Worm (Caenorhabditis elegans): ENCODE results near the gene glb-34.

Gene glb-34

DNA sequence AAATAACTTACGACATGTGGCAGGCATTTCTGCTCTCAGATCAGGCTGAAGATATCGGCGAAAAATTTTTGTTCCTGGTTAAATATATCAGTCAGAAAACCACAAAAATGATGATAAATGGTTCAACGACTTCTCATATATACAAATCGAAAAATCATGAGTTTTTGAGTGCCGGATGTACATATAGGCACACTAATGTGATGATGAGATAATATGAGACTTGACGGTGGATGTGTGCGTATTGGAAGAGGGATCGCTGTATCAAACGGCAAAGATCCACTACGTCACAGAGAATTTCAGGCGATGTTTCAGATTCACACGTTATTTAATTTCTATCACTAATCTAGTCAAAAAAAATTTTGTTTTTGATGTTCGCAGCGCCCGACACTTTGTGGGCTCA lies at the start of gene glb-34:
Gene glb-34 (minus strand): TSS at position 101 of the 400 bp plus-strand sequence.
- TF ChIP-seq flt-1 (GFP tag; IDR thresholded peaks at IDR 0.05), result no peak
- TF ChIP-seq cog-1 (tag; optimal IDR thresholded peaks at IDR 0.05), result no peak
- no peak for TF ChIP-seq med-1 (GFP tag; optimal IDR thresholded peaks at IDR 0.05; ENCODE audit: insufficient read depth)
- no peak for TF ChIP-seq tab-1 (GFP tag; IDR thresholded peaks at IDR 0.05)
- TF ChIP-seq T22C8.4 (GFP tag; IDR thresholded peaks at IDR 0.05), result no peak
- no peak for TF ChIP-seq ref-1 (GFP tag; conservative IDR thresholded peaks at IDR 0.05)
- no peak for TF ChIP-seq ztf-29 (GFP tag; IDR thresholded peaks at IDR 0.05)

DNA sequence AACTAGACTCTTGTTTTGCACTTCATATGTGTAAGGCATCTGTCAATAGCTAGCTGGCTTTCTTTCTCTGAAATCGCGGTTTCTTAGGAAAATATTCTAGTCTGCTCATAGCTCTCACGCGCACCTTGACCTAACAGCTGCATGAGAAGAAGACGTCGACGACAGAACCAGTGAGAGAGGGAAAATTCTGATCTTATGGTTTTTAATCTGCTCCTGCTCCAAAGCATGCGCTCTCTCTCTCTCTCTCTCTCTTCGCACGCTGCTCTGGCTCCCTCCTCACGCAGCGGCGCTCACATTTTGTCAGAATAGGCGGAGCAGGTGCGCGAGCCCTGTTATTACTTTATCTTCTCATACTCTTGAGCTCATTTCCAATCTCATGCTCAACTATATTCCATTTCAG lies 49.6 kb upstream of the glb-34 start:
- TF ChIP-seq flt-1 (GFP tag; IDR thresholded peaks at IDR 0.05), result 0 out of 2 replicates have a peak, but pooled peaks have one; percentile 27
- no peak for TF ChIP-seq ref-1 (GFP tag; conservative IDR thresholded peaks at IDR 0.05)

DNA sequence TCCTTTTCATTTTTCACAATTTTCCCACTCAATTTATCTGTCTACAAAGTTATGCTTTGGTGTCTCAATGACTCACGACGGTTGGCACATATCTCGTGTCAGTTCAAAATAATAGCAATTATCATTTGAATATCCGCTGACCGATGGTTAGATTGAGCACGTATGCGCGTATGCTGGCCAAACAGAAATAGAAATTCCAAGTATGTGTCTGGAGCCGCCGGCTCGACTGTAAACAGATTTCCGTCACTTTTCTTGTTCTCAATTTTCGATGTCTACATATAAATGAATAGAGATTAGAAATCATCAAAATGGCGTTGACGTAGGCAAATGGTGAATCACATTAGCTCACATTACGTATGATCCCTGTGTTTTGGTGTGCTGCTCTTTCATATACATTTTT lies 48.6 kb upstream of the glb-34 start:
- TF ChIP-seq med-1 (GFP tag; optimal IDR thresholded peaks at IDR 0.05; ENCODE audit: insufficient read depth) (no peak), ref-1 (GFP tag; conservative IDR thresholded peaks at IDR 0.05) (no peak), ztf-23 (GFP tag; IDR thresholded peaks at IDR 0.05) (no peak), ztf-29 (GFP tag; IDR thresholded peaks at IDR 0.05) (no peak), flt-1 (GFP tag; IDR thresholded peaks at IDR 0.05) (no peak), tab-1 (GFP tag; IDR thresholded peaks at IDR 0.05) (no peak), cog-1 (tag; optimal IDR thresholded peaks at IDR 0.05) (no peak), klf-2 (GFP tag; conservative IDR thresholded peaks at IDR 0.05) (no peak), T22C8.4 (GFP tag; IDR thresholded peaks at IDR 0.05) (no peak)

DNA sequence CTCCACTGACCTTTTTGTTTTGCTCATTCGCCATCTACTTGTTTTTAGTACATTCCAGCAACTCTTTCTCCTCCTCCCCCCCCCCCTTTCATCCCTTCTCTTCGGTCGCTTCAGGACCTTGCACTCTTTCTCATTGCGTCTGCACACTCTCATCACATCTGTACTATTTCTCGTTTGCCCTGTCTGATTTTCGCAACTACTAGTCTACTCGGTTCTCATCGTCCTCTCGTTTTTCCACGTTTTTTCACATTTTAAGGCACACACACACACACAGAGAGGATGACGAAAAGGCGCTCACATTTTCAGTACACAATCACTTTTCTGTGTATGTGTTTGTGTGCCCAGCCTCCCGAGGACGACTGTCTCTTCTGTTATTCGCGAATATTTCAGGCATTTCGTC lies 48.0 kb upstream of the glb-34 start:
- TF ChIP-seq tab-1 (GFP tag; IDR thresholded peaks at IDR 0.05), result no peak
- TF ChIP-seq ztf-29 (GFP tag; IDR thresholded peaks at IDR 0.05), result no peak
- TF ChIP-seq klf-2 (GFP tag; conservative IDR thresholded peaks at IDR 0.05), result no peak
- TF ChIP-seq med-1 (GFP tag; optimal IDR thresholded peaks at IDR 0.05; ENCODE audit: insufficient read depth), result no peak
- no peak for TF ChIP-seq ztf-23 (GFP tag; IDR thresholded peaks at IDR 0.05)
- TF ChIP-seq ref-1 (GFP tag; conservative IDR thresholded peaks at IDR 0.05), result no peak
- TF ChIP-seq flt-1 (GFP tag; IDR thresholded peaks at IDR 0.05), result no peak
- TF ChIP-seq T22C8.4 (GFP tag; IDR thresholded peaks at IDR 0.05), result no peak
- TF ChIP-seq cog-1 (tag; optimal IDR thresholded peaks at IDR 0.05), result no peak

DNA sequence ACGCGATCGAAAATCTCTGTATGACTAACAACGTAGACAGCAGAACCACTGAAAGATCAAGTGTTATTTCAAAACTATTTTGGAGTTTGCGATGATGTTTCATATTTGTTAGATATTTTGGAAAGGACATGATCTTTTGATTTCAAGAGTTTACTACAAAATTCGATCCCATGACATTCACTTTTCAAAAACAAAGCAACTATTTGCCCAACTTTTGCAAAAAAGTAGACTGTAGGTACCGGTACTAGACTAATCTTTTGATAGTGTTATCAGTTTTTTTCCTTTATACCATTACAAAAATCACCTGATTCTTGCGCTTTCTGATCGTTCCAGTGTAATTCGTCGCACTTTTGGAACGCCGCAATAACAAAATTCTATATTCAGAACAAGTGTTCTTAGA lies 47.5 kb upstream of the glb-34 start:
- no peak for TF ChIP-seq med-1 (GFP tag; optimal IDR thresholded peaks at IDR 0.05; ENCODE audit: insufficient read depth)
- no peak for TF ChIP-seq flt-1 (GFP tag; IDR thresholded peaks at IDR 0.05)
- TF ChIP-seq ztf-23 (GFP tag; IDR thresholded peaks at IDR 0.05), result no peak
- TF ChIP-seq cog-1 (tag; optimal IDR thresholded peaks at IDR 0.05), result no peak
- TF ChIP-seq ztf-29 (GFP tag; IDR thresholded peaks at IDR 0.05), result no peak
- TF ChIP-seq klf-2 (GFP tag; conservative IDR thresholded peaks at IDR 0.05), result no peak
- no peak for TF ChIP-seq T22C8.4 (GFP tag; IDR thresholded peaks at IDR 0.05)
- no peak for TF ChIP-seq tab-1 (GFP tag; IDR thresholded peaks at IDR 0.05)
- TF ChIP-seq ref-1 (GFP tag; conservative IDR thresholded peaks at IDR 0.05), result no peak

DNA sequence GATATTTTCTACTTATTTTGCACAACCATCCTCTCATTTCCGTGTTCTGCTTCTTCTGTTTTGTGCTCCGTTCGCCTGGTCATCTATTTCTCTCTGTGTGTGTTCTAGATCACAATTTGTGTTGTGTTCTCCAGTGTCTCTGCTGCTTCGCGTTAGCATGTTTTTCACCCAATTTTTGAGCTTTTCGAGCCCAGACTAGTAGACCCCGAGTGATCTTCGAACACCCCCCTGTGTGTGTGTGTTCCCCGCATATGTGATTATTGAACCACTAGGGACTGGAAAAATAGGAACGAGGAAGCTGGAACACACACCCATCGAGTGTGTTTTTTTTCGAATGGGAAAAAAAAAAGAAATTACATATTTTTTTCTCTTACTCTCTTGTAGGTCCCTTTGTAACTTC lies 46.0 kb upstream of the glb-34 start:
- TF ChIP-seq ztf-23 (GFP tag; IDR thresholded peaks at IDR 0.05) (no peak), cog-1 (tag; optimal IDR thresholded peaks at IDR 0.05) (no peak), ztf-29 (GFP tag; IDR thresholded peaks at IDR 0.05) (no peak), flt-1 (GFP tag; IDR thresholded peaks at IDR 0.05) (no peak), klf-2 (GFP tag; conservative IDR thresholded peaks at IDR 0.05) (no peak), tab-1 (GFP tag; IDR thresholded peaks at IDR 0.05) (no peak), ref-1 (GFP tag; conservative IDR thresholded peaks at IDR 0.05) (no peak), T22C8.4 (GFP tag; IDR thresholded peaks at IDR 0.05) (no peak), med-1 (GFP tag; optimal IDR thresholded peaks at IDR 0.05; ENCODE audit: insufficient read depth) (no peak)

DNA sequence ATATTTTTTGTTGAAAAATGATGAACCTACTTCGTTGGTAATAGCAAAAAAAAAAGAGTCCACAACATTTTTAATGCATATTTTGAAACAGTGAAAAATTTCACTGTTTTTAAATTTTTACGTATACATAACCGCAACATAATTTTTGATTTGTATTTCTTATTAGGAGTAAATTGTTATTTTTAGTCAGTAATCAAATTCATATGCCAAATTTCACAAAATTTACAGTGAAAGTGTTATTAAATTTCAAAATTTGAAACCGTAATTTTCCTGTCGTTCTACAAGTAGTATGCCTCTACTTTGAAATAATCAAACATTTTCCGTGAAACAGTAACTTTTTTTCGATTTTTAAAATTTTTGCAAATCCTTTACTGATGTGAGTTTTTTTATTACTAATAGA lies 45.5 kb upstream of the glb-34 start:
- TF ChIP-seq klf-2 (GFP tag; conservative IDR thresholded peaks at IDR 0.05) (no peak), tab-1 (GFP tag; IDR thresholded peaks at IDR 0.05) (no peak), cog-1 (tag; optimal IDR thresholded peaks at IDR 0.05) (no peak), T22C8.4 (GFP tag; IDR thresholded peaks at IDR 0.05) (no peak), ztf-23 (GFP tag; IDR thresholded peaks at IDR 0.05) (no peak), ref-1 (GFP tag; conservative IDR thresholded peaks at IDR 0.05) (no peak), med-1 (GFP tag; optimal IDR thresholded peaks at IDR 0.05; ENCODE audit: insufficient read depth) (no peak), flt-1 (GFP tag; IDR thresholded peaks at IDR 0.05) (no peak)

DNA sequence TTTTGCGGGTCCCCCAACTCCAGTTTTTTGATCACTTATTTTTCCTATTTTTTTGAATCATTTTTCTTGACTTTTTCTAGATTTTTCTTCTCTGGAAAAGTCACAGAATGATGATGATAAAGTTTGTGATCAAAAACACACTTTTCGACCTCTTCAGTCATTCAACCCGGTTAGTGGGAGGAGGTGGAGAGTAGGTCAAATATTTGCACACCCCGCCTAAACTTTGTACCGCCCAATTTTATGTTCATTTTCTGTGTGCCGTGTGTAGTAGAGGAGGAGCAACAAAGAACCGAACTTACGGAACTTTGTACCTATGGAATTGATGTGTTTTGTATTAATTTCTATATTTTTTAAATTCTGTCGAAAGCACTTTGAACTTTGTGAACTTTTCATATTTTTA lies 45.0 kb upstream of the glb-34 start:
- TF ChIP-seq med-1 (GFP tag; optimal IDR thresholded peaks at IDR 0.05; ENCODE audit: insufficient read depth) (no peak), ztf-29 (GFP tag; IDR thresholded peaks at IDR 0.05) (no peak), ztf-23 (GFP tag; IDR thresholded peaks at IDR 0.05) (no peak), klf-2 (GFP tag; conservative IDR thresholded peaks at IDR 0.05) (no peak), tab-1 (GFP tag; IDR thresholded peaks at IDR 0.05) (no peak), flt-1 (GFP tag; IDR thresholded peaks at IDR 0.05) (no peak), ref-1 (GFP tag; conservative IDR thresholded peaks at IDR 0.05) (no peak), cog-1 (tag; optimal IDR thresholded peaks at IDR 0.05) (no peak), T22C8.4 (GFP tag; IDR thresholded peaks at IDR 0.05) (no peak)

DNA sequence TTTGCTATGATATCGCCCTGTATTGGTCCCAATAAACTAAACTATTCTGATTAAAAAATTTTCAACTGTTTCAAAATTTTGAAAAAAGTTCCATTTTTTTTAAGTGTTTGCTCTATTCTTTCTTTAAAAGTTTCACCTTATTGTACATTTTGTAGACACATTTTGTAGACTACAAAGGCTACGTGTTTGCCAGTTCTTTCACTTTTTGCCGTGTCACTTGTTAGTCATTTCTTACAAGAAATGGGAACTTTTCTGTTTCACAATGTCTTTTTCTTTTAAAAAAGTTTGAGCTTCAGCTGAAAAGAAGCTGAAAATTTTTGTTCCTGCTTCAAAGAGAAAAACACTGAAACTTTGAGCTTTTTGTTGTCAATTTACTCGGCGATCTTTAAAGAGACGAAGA lies 44.6 kb upstream of the glb-34 start:
- TF ChIP-seq flt-1 (GFP tag; IDR thresholded peaks at IDR 0.05) (no peak), med-1 (GFP tag; optimal IDR thresholded peaks at IDR 0.05; ENCODE audit: insufficient read depth) (no peak), ztf-29 (GFP tag; IDR thresholded peaks at IDR 0.05) (no peak), klf-2 (GFP tag; conservative IDR thresholded peaks at IDR 0.05) (no peak), ztf-23 (GFP tag; IDR thresholded peaks at IDR 0.05) (no peak), cog-1 (tag; optimal IDR thresholded peaks at IDR 0.05) (no peak), tab-1 (GFP tag; IDR thresholded peaks at IDR 0.05) (no peak), T22C8.4 (GFP tag; IDR thresholded peaks at IDR 0.05) (no peak), ref-1 (GFP tag; conservative IDR thresholded peaks at IDR 0.05) (no peak)

DNA sequence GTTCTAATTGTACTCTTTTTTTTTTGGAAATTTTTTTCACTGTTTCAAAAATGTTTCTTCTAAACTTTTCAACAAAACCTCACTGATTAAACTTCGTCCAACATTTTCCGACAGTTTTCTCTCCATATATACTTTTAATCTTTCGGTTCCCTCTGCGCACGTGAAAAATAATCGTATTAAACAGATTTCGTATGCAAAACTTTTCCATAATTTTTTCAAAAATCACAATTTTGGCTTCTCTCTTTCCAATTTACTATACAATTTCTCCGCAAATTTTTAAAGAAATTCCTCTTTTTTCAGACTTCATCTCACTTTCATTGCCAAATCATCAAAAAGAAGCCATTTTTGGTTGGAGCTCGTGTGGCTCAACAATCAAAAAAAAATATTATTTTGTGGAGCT lies 43.8 kb upstream of the glb-34 start, which contains the start of gene dmd-6:
Gene dmd-6 (plus strand): TSS at position 301 of the 400 bp plus-strand sequence.
- TF ChIP-seq ref-1 (GFP tag; conservative IDR thresholded peaks at IDR 0.05) (no peak), flt-1 (GFP tag; IDR thresholded peaks at IDR 0.05) (no peak), tab-1 (GFP tag; IDR thresholded peaks at IDR 0.05) (no peak), T22C8.4 (GFP tag; IDR thresholded peaks at IDR 0.05) (no peak), klf-2 (GFP tag; conservative IDR thresholded peaks at IDR 0.05) (no peak), cog-1 (tag; optimal IDR thresholded peaks at IDR 0.05) (no peak), med-1 (GFP tag; optimal IDR thresholded peaks at IDR 0.05; ENCODE audit: insufficient read depth) (no peak), ztf-23 (GFP tag; IDR thresholded peaks at IDR 0.05) (no peak), ztf-29 (GFP tag; IDR thresholded peaks at IDR 0.05) (no peak)

Data from whole organism, midembryonic.